Worm (Caenorhabditis elegans) whole organism, late embryonic: ENCODE data around the gene Y75B8A.10.

Source experiments
- F13H6.1 ChIP-seq: sonication (generic microtip); optimal IDR thresholded peaks from 2 replicates; lab custom pipeline; 2016; ENCODE audit warnings: missing genetic modification characterization, missing compliant biosample characterization
- K02D7.2 ChIP-seq: sonication (generic microtip); optimal IDR thresholded peaks from 2 replicates; lab custom pipeline; 2017; ENCODE audit warnings: mild to moderate bottlenecking, missing genetic modification characterization, missing compliant biosample characterization
- K09A11.1 ChIP-seq: sonication (generic microtip); optimal IDR thresholded peaks from 2 replicates; lab custom pipeline; 2017; ENCODE audit warnings: antibody characterized with exemption, mild to moderate bottlenecking, missing genetic modification characterization, missing compliant biosample characterization; ENCODE audit not compliant: insufficient read depth
- Y22D7AL.16 ChIP-seq: sonication (generic microtip); optimal IDR thresholded peaks from 2 replicates; lab custom pipeline; 2016; ENCODE audit warnings: missing genetic modification characterization, missing compliant biosample characterization
- ceh-19 ChIP-seq: fragments of 200-800 bp; sonication (Bioruptor generic); optimal IDR thresholded peaks from 2 replicates; lab custom pipeline; 2018; ENCODE audit warnings: mild to moderate bottlenecking, missing genetic modification characterization, missing compliant biosample characterization
- ceh-22 ChIP-seq: sonication (generic microtip); optimal IDR thresholded peaks from 2 replicates; lab custom pipeline; 2017; ENCODE audit warnings: missing biosample characterization, missing genetic modification characterization
- ceh-24 ChIP-seq: sonication (generic microtip); optimal IDR thresholded peaks from 2 replicates; lab custom pipeline; 2016; ENCODE audit warnings: mild to moderate bottlenecking, missing genetic modification characterization, missing compliant biosample characterization
- ceh-30 ChIP-seq: fragments of 150-350 bp; optimal IDR thresholded peaks from 2 replicates; lab custom pipeline; 2014; ENCODE audit warnings: missing biosample characterization, missing genetic modification characterization
- ceh-31 ChIP-seq: sonication (generic microtip); optimal IDR thresholded peaks from 2 replicates; lab custom pipeline; 2016; ENCODE audit warnings: missing genetic modification characterization, missing compliant biosample characterization
- ceh-34 ChIP-seq: sonication (generic microtip); optimal IDR thresholded peaks from 2 replicates; lab custom pipeline; 2016; ENCODE audit warnings: mild to moderate bottlenecking, missing genetic modification characterization, missing compliant biosample characterization
- ceh-6 ChIP-seq: fragments of 200-800 bp; sonication (Bioruptor generic); optimal IDR thresholded peaks from 2 replicates; lab custom pipeline; 2018; ENCODE audit warnings: mild to moderate bottlenecking, missing genetic modification characterization, missing compliant biosample characterization
- dmd-4 ChIP-seq: sonication (generic microtip); optimal IDR thresholded peaks from 2 replicates; lab custom pipeline; 2016; ENCODE audit warnings: borderline replicate concordance, missing genetic modification characterization, missing compliant biosample characterization
- elt-2 ChIP-seq: sonication (generic microtip); optimal IDR thresholded peaks from 2 replicates; lab custom pipeline; 2016; ENCODE audit warnings: missing genetic modification reagents, missing genetic modification characterization, missing compliant biosample characterization
- elt-4 ChIP-seq: sonication (generic microtip); optimal IDR thresholded peaks from 2 replicates; lab custom pipeline; 2016; ENCODE audit warnings: missing genetic modification characterization, missing compliant biosample characterization
- eyg-1 ChIP-seq: sonication (generic microtip); optimal IDR thresholded peaks from 2 replicates; lab custom pipeline; 2016; ENCODE audit warnings: missing genotype, missing genetic modification characterization, missing compliant biosample characterization
- fkh-10 ChIP-seq: fragments of 150-350 bp; optimal IDR thresholded peaks from 2 replicates; lab custom pipeline; 2014; ENCODE audit warnings: missing biosample characterization, missing genetic modification reagents, missing genetic modification characterization
- hlh-30 ChIP-seq: sonication (generic microtip); optimal IDR thresholded peaks from 2 replicates; lab custom pipeline; 2017; ENCODE audit warnings: antibody characterized with exemption, missing genetic modification characterization, missing compliant biosample characterization; ENCODE audit not compliant: insufficient read depth
- hlh-6 ChIP-seq: sonication (generic microtip); optimal IDR thresholded peaks from 2 replicates; lab custom pipeline; 2016; ENCODE audit warnings: missing genotype, missing genetic modification characterization, missing compliant biosample characterization
- hlh-8 ChIP-seq: sonication (generic microtip); optimal IDR thresholded peaks from 2 replicates; lab custom pipeline; 2016; ENCODE audit warnings: missing genotype, missing genetic modification characterization, missing compliant biosample characterization
- lin-11 ChIP-seq: fragments of 200-800 bp; sonication (Bioruptor generic); optimal IDR thresholded peaks from 2 replicates; lab custom pipeline; 2018; ENCODE audit warnings: mild to moderate bottlenecking, missing genetic modification characterization, missing compliant biosample characterization
- nfya-1 ChIP-seq: sonication (generic microtip); optimal IDR thresholded peaks from 2 replicates; lab custom pipeline; 2017; ENCODE audit warnings: missing genetic modification characterization, mild to moderate bottlenecking, missing compliant biosample characterization, antibody characterized with exemption, moderate library complexity
- nhr-11 ChIP-seq: fragments of 150-350 bp; optimal IDR thresholded peaks from 2 replicates; lab custom pipeline; 2014; ENCODE audit warnings: missing biosample characterization, missing genetic modification characterization
- odd-2 ChIP-seq: sonication (generic microtip); optimal IDR thresholded peaks from 2 replicates; lab custom pipeline; 2017; ENCODE audit warnings: antibody characterized with exemption, mild to moderate bottlenecking, missing genetic modification characterization, missing compliant biosample characterization
- pat-9 ChIP-seq: fragments of 200-800 bp; sonication (Bioruptor generic); optimal IDR thresholded peaks from 2 replicates; lab custom pipeline; 2018; ENCODE audit warnings: mild to moderate bottlenecking, missing genetic modification characterization, moderate library complexity, missing compliant biosample characterization
- pax-1 ChIP-seq: fragments of 150-350 bp; optimal IDR thresholded peaks from 2 replicates; lab custom pipeline; 2014; ENCODE audit warnings: missing biosample characterization, missing genetic modification characterization
- pqm-1 ChIP-seq: sonication (generic microtip); optimal IDR thresholded peaks from 2 replicates; lab custom pipeline; 2016; ENCODE audit warnings: missing genetic modification characterization, missing compliant biosample characterization
- sdc-2 ChIP-seq: sonication (generic microtip); optimal IDR thresholded peaks from 2 replicates; lab custom pipeline; 2016; ENCODE audit warnings: missing genotype, missing genetic modification characterization, missing compliant biosample characterization
- sox-4 ChIP-seq: sonication (generic microtip); optimal IDR thresholded peaks from 2 replicates; lab custom pipeline; 2017; ENCODE audit warnings: mild to moderate bottlenecking, missing genetic modification characterization, inconsistent platforms, missing compliant biosample characterization
- syd-9 ChIP-seq: sonication (generic microtip); optimal IDR thresholded peaks from 2 replicates; lab custom pipeline; 2016; ENCODE audit warnings: mild to moderate bottlenecking, missing genetic modification characterization, moderate library complexity, missing compliant biosample characterization
- tbx-2 ChIP-seq: sonication (generic microtip); optimal IDR thresholded peaks from 2 replicates; lab custom pipeline; 2016; ENCODE audit warnings: missing genetic modification characterization, missing compliant biosample characterization
- tbx-7 ChIP-seq: sonication (generic microtip); optimal IDR thresholded peaks from 2 replicates; lab custom pipeline; 2016; ENCODE audit warnings: missing genotype, missing genetic modification characterization, missing compliant biosample characterization
- ttx-3 ChIP-seq: sonication (generic microtip); optimal IDR thresholded peaks from 2 replicates; lab custom pipeline; 2016; ENCODE audit warnings: missing genetic modification reagents, missing genetic modification characterization, missing compliant biosample characterization
- unc-55 ChIP-seq: sonication (generic microtip); optimal IDR thresholded peaks from 2 replicates; lab custom pipeline; 2017; ENCODE audit warnings: missing biosample characterization, missing genetic modification reagents, missing genetic modification characterization
- ztf-16 ChIP-seq: sonication (generic microtip); optimal IDR thresholded peaks from 2 replicates; lab custom pipeline; 2017; ENCODE audit warnings: missing genetic modification characterization, missing compliant biosample characterization

Y75B8A.10 gene

DNA sequence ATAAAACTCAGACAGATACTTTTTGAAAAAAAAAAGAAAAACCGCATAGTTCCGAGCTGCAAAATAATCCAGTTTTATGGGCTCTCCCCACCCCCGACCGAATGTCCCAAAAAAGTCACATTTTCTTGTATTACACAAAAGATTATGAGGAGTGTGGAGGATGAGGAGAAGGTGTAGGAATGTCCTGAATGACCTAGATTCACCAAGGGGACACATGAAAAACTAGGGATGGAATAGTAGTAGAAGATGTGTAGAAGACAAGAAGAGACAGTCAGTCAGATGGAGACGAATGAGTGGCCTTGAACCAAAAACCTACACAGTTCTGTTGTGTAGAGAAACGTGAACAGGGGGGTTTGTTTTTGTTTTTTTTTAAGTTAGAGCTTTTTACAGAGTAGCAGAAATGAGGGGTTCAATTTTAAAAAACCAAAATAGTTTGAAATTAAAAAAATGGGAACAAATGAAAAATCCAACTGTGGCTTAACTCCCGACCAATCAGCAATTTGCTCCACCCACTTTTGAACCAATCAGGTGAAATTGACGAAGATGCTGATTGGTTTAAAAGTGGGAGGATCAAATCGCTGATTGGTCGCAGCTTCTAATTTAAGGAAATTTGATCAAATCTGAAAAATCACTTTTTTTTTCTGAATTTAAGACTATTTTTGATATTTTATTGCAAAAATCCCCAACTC is 40.3 kb downstream of the Y75B8A.10 start:
- peak; percentile 94 for TF ChIP-seq nfya-1 (tag; lab: Kevin White, UChicago)
- TF ChIP-seq tbx-7 (tag; lab: Kevin White, UChicago): no peak
- no peak for TF ChIP-seq elt-4
- no peak for TF ChIP-seq pax-1 (tag; lab: Kevin White, UChicago)

DNA sequence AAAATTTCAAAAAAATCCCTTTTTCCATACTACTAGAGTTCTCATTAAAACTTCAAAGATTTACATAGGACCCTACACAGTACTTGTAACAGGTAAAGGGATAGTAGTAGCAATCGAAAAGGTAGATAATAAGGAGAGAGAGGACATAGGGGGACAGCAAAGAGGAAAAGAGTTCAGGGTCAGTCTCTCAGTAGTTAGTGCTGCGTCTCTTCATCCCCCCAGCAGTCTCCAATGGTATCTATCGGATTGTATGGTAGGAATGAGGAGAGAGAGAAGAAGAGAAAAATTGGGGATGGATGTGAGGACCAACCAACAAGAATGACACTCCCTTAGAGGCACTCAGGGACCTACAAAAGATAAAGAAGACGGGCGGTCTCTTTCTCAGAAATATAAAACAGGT is 43.3 kb downstream of the Y75B8A.10 start:
- TF ChIP-seq Y22D7AL.16 (tag; lab: Kevin White, UChicago): no peak
- TF ChIP-seq nfya-1 (tag; lab: Kevin White, UChicago): peak; percentile 40
- peak; percentile 14 for TF ChIP-seq tbx-2 (tag; lab: Kevin White, UChicago)

DNA sequence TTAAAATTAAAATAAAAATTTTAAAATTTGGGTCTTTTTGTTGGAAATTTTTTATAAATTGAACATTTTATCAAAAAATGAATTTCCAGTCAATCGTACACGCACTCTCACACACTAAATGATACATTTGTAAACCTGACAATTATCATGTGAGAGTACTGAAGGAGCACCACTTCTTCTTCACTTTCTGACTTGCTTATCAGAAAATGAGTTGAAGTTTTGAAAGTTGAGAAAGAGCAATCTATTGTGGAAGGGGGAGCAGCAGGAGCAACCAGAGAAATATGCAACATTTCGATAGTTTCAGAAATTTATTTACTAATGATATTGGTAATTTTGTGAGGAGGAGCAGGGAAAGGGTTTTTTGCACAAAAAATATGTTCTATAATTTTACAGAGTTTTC is 44.6 kb downstream of the Y75B8A.10 start:
- TF ChIP-seq sox-4 (tag; lab: Kevin White, UChicago) (no peak), hlh-6 (tag; lab: Kevin White, UChicago) (no peak), ceh-22 (tag; lab: Kevin White, UChicago) (no peak), tbx-2 (tag; lab: Kevin White, UChicago) (no peak), ceh-6 (GFP tag; lab: Kevin White, UChicago) (no peak), Y22D7AL.16 (tag; lab: Kevin White, UChicago) (no peak), odd-2 (tag; lab: Kevin White, UChicago) (no peak), sdc-2 (tag; lab: Kevin White, UChicago) (no peak), fkh-10 (GFP tag; lab: Kevin White, UChicago) (no peak), lin-11 (no peak), K09A11.1 (tag; lab: Kevin White, UChicago) (no peak), ceh-30 (tag; lab: Kevin White, UChicago) (no peak), ttx-3 (tag; lab: Kevin White, UChicago) (no peak)

DNA sequence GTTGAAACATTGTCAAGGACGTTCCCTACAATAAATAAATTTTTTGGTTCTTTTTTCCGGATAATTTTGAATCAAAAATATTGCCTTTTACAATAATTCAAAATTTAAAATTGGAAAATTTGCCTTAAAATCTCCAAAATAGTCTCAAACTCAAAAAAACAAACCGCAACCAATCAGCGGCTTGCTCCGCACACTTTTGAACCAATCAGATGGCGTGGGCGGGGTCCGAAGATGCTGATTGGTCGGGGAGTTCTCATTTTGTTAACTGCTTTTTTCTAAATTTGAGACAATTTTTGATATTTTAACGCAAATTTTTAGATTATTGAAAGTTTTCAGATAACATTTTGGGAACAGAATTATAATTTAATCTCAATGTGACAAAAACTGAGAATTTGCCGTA is 45.3 kb downstream of the Y75B8A.10 start:
- TF ChIP-seq dmd-4 (tag; lab: Kevin White, UChicago): no peak
- peak; percentile 98 for TF ChIP-seq nfya-1 (tag; lab: Kevin White, UChicago)

DNA sequence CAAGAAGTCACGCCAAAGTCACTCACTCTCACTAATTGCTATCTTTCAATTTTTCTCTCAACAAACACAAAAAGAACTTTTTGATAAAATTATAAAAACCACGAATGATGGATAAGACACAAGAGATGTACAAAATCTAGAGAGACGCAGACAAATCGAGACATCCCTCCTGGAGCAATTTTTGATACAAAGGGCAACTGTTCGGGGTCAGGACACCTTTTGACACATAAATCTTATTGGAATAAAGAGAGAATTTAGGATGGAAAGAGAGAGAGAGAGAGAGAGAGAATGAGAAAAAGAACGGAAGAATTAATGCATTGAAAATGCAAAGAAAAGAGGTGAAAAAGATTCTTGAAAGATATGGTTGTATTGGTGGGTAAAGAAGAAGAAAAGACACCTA is 45.7 kb downstream of the Y75B8A.10 start:
- TF ChIP-seq unc-55 (GFP tag; lab: Kevin White, UChicago) (peak; percentile 84), K02D7.2 (tag; lab: Kevin White, UChicago) (no peak)
- TF ChIP-seq, all 69 proteins: peak for 1

DNA sequence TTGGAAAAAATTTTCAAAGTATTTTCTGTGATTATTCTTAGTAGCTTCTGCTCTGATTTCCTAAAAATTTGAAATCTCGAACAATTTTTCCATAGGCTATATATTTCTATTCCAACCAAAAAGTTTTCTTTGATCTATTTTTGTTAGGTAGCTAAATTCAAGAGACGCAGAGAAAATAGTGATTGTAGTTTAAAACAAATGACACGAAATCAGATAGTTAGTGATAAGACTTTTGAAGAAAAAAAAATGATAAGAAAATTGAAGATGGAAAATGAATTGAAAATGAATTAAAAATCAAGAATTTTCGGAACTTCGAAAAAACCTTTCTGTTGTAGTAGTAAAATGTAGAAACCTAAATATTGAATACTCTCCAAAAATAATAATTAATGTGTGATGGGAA is 47.2 kb downstream of the Y75B8A.10 start:
- TF ChIP-seq ceh-31 (tag; lab: Kevin White, UChicago) (no peak), eyg-1 (tag; lab: Kevin White, UChicago) (no peak), nhr-11 (tag; lab: Kevin White, UChicago) (no peak), syd-9 (tag; lab: Kevin White, UChicago) (no peak), elt-2 (peak; percentile 23), ceh-19 (GFP tag; lab: Kevin White, UChicago) (no peak), pqm-1 (tag; lab: Kevin White, UChicago) (no peak), F13H6.1 (no peak)

DNA sequence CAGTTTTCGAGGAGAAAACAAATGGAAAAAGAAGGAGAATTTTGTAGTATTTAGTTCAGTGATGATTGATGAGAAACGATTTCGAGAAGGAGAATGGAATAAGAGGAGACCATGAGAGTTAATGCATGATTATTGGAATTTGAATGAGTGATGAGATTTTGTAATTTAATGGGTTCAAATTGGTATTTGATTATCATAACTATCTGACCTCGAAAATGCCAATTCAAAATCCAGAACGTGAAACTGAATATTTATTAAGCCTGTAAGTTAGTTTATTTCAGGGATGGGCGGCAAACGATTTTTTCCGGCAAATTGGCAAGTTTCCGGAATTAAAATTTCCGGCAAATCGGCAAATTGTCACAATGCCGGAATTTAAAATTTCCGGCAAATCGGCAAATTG is 49.7 kb downstream of the Y75B8A.10 start:
- TF ChIP-seq ceh-24 (tag; lab: Kevin White, UChicago) (no peak), hlh-8 (tag; lab: Kevin White, UChicago) (no peak), ztf-16 (tag; lab: Kevin White, UChicago) (no peak), sdc-2 (tag; lab: Kevin White, UChicago) (no peak), pat-9 (no peak), ceh-34 (tag; lab: Kevin White, UChicago) (no peak), hlh-30 (tag; lab: Kevin White, UChicago) (no peak)
